Worm (Caenorhabditis elegans) whole organism, mixed stage, embryonic: Measurements from ENCODE around the gene rap-3.

Experiments used
- M03D4.4 ChIP-seq: sonication (generic microtip); optimal IDR thresholded peaks from 2 replicates; lab custom pipeline; 2017; ENCODE audit warnings: mild to moderate bottlenecking, missing genetic modification characterization, missing compliant biosample characterization
- ceh-39 ChIP-seq: fragments of 150-350 bp; optimal IDR thresholded peaks from 2 replicates; lab custom pipeline; 2014; ENCODE audit warnings: missing biosample characterization, missing genetic modification characterization
- ces-1 ChIP-seq: fragments of 150-350 bp; optimal IDR thresholded peaks from 2 replicates; lab custom pipeline; 2014; ENCODE audit warnings: missing biosample characterization, missing genetic modification reagents, missing genetic modification characterization
- cnd-1 ChIP-seq: fragments of 200-800 bp; sonication (Bioruptor generic); optimal IDR thresholded peaks from 2 replicates; lab custom pipeline; 2018; ENCODE audit warnings: mild to moderate bottlenecking, missing genetic modification characterization, missing compliant biosample characterization
- drap-1 ChIP-seq: fragments of 200-800 bp; sonication (Bioruptor generic); optimal IDR thresholded peaks from 3 replicates; lab custom pipeline; 2018; ENCODE audit warnings: mild to moderate bottlenecking, missing genetic modification characterization, missing compliant biosample characterization
- elt-1 ChIP-seq: sonication (generic microtip); optimal IDR thresholded peaks from 2 replicates; lab custom pipeline; 2017; ENCODE audit warnings: missing genetic modification characterization, mild to moderate bottlenecking, missing compliant biosample characterization, antibody characterized with exemption, moderate library complexity, borderline replicate concordance; ENCODE audit not compliant: insufficient read depth
- flh-1 ChIP-seq: fragments of 200-800 bp; sonication (Bioruptor generic); optimal IDR thresholded peaks from 2 replicates; lab custom pipeline; 2018; ENCODE audit warnings: mild to moderate bottlenecking, missing genetic modification characterization, moderate library complexity, missing compliant biosample characterization
- ham-2 ChIP-seq: fragments of 200-800 bp; sonication (Bioruptor generic); optimal IDR thresholded peaks from 2 replicates; lab custom pipeline; 2018; ENCODE audit warnings: mild to moderate bottlenecking, missing genetic modification characterization, missing compliant biosample characterization
- hlh-1 ChIP-seq: fragments of 150-350 bp; optimal IDR thresholded peaks from 2 replicates; lab custom pipeline; 2014; ENCODE audit warnings: missing biosample characterization, missing genetic modification reagents, missing genetic modification characterization
- lin-13 ChIP-seq: fragments of 150-350 bp; optimal IDR thresholded peaks from 2 replicates; lab custom pipeline; 2014; ENCODE audit warnings: missing biosample characterization, missing genetic modification characterization
- lin-32 ChIP-seq: fragments of 200-800 bp; sonication (Bioruptor generic); optimal IDR thresholded peaks from 2 replicates; lab custom pipeline; 2018; ENCODE audit warnings: mild to moderate bottlenecking, missing genetic modification characterization, missing compliant biosample characterization
- lsy-2 ChIP-seq: fragments of 150-350 bp; optimal IDR thresholded peaks from 2 replicates; lab custom pipeline; 2014; ENCODE audit warnings: missing biosample characterization, missing genetic modification characterization
- mab-5 ChIP-seq: fragments of 150-350 bp; optimal IDR thresholded peaks from 2 replicates; lab custom pipeline; 2014; ENCODE audit warnings: missing biosample characterization, missing genetic modification characterization
- mep-1 ChIP-seq: fragments of 150-350 bp; optimal IDR thresholded peaks from 2 replicates; lab custom pipeline; 2017; ENCODE audit warnings: missing biosample characterization, missing genetic modification reagents, missing genetic modification characterization, inconsistent platforms
- mls-2 ChIP-seq: sonication (generic microtip); optimal IDR thresholded peaks from 2 replicates; lab custom pipeline; 2016; ENCODE audit warnings: mild to moderate bottlenecking, missing genetic modification characterization, moderate library complexity, missing compliant biosample characterization
- nhr-12 ChIP-seq: fragments of 150-350 bp; optimal IDR thresholded peaks from 2 replicates; lab custom pipeline; 2014; ENCODE audit warnings: missing biosample characterization, missing genetic modification characterization
- nhr-2 ChIP-seq: fragments of 150-350 bp; optimal IDR thresholded peaks from 2 replicates; lab custom pipeline; 2014; ENCODE audit warnings: missing biosample characterization, missing genetic modification characterization
- nhr-237 ChIP-seq: fragments of 150-350 bp; optimal IDR thresholded peaks from 2 replicates; lab custom pipeline; 2014; ENCODE audit warnings: missing biosample characterization, missing genetic modification characterization
- nhr-28 ChIP-seq: fragments of 150-350 bp; optimal IDR thresholded peaks from 2 replicates; lab custom pipeline; 2014; ENCODE audit warnings: missing biosample characterization, missing genetic modification characterization
- nhr-76 ChIP-seq: sonication (generic microtip); optimal IDR thresholded peaks from 2 replicates; lab custom pipeline; 2017; ENCODE audit warnings: missing biosample characterization, missing genetic modification characterization
- pha-4 ChIP-seq: fragments of 150-350 bp; optimal IDR thresholded peaks from 2 replicates; lab custom pipeline; 2018; ENCODE audit warnings: missing biosample characterization, missing genetic modification reagents, missing genetic modification characterization
- sem-2 ChIP-seq: fragments of 200-800 bp; sonication (Bioruptor generic); optimal IDR thresholded peaks from 2 replicates; lab custom pipeline; 2018; ENCODE audit warnings: mild to moderate bottlenecking, missing genetic modification characterization, missing compliant biosample characterization
- snpc-4 ChIP-seq: fragments of 150-350 bp; optimal IDR thresholded peaks from 2 replicates; lab custom pipeline; 2014; ENCODE audit warnings: missing biosample characterization, missing genetic modification characterization
- sptf-1 ChIP-seq: sonication (generic microtip); optimal IDR thresholded peaks from 2 replicates; lab custom pipeline; 2017; ENCODE audit warnings: mild to moderate bottlenecking, missing genetic modification characterization, moderate library complexity, missing compliant biosample characterization
- tbx-8 ChIP-seq: fragments of 200-800 bp; sonication (Bioruptor generic); optimal IDR thresholded peaks from 2 replicates; lab custom pipeline; 2018; ENCODE audit warnings: mild to moderate bottlenecking, missing genetic modification characterization, moderate library complexity, missing compliant biosample characterization
- unc-120 ChIP-seq: sonication (generic microtip); optimal IDR thresholded peaks from 2 replicates; lab custom pipeline; 2017; ENCODE audit warnings: missing genetic modification characterization, missing compliant biosample characterization; ENCODE audit not compliant: poor library complexity, severe bottlenecking
- unc-39 ChIP-seq: fragments of 150-350 bp; optimal IDR thresholded peaks from 2 replicates; lab custom pipeline; 2014; ENCODE audit warnings: missing biosample characterization, missing genetic modification characterization
- unc-62 ChIP-seq: fragments of 150-350 bp; optimal IDR thresholded peaks from 2 replicates; lab custom pipeline; 2014; ENCODE audit warnings: missing biosample characterization, missing genetic modification reagents, missing genetic modification characterization
- ztf-11 ChIP-seq: fragments of 150-350 bp; optimal IDR thresholded peaks from 2 replicates; lab custom pipeline; 2014; ENCODE audit warnings: missing biosample characterization, missing genetic modification characterization

rap-3 gene

DNA sequence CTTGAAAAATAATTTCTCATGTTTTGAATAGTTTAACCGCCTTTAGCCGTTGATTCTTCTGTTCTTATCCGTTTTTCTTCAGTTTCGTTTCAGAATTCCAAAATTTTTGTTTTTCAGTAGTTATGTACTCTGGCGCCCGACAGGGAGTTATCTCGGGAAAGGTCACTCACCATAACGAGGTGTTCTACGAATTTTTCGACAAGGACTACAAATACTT is 33.9 kb upstream of the rap-3 start, which contains the start of gene F01G4.4:
F01G4.4 (plus strand) TSS at position 118 of the 217 bp plus-strand sequence.
- TF ChIP-seq drap-1 (GFP tag; lab: Kevin White, UChicago), result no peak

DNA sequence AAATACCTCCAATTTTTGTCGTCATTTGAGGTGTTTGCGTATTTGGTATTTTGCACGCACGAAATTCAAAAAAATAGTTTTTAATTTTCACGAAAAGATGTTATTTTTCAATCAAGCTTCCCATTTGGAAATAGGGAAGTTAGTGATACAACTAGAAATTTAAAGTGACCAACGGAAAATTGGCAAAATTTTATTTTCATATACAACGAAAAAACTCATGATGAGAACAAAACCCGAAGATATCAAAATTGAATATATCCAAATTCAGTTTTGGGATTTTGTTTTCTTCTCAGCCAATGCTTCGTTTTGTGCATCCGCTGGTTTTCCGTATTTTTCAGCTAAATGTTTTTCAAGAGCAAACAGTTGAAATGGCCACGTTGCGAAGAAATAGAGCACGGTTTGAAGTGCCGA is 31.1 kb upstream of the rap-3 start:
- TF ChIP-seq flh-1 (GFP tag; lab: Kevin White, UChicago), result no peak
- TF ChIP-seq nhr-2 (tag; lab: Kevin White, UChicago), result no peak
- TF ChIP-seq nhr-76 (tag; lab: Kevin White, UChicago), result no peak
- no peak for TF ChIP-seq mep-1 (tag; lab: Kevin White, UChicago)
- TF ChIP-seq pha-4, result no peak
- no peak for TF ChIP-seq lin-13 (tag; lab: Kevin White, UChicago)
- no peak for TF ChIP-seq ces-1 (GFP tag; lab: Kevin White, UChicago)
- TF ChIP-seq sem-2 (GFP tag; lab: Kevin White, UChicago), result no peak
- no peak for TF ChIP-seq cnd-1 (tag; lab: Kevin White, UChicago)
- TF ChIP-seq mab-5, result no peak
- TF ChIP-seq nhr-12 (tag; lab: Kevin White, UChicago), result no peak
- no peak for TF ChIP-seq ham-2 (GFP tag; lab: Kevin White, UChicago)
- TF ChIP-seq hlh-1 (tag; lab: Kevin White, UChicago), result no peak
- TF ChIP-seq unc-62 (GFP tag; lab: Kevin White, UChicago), result no peak
- TF ChIP-seq tbx-8 (GFP tag; lab: Kevin White, UChicago), result no peak
- TF ChIP-seq lin-32 (GFP tag; lab: Kevin White, UChicago), result no peak

DNA sequence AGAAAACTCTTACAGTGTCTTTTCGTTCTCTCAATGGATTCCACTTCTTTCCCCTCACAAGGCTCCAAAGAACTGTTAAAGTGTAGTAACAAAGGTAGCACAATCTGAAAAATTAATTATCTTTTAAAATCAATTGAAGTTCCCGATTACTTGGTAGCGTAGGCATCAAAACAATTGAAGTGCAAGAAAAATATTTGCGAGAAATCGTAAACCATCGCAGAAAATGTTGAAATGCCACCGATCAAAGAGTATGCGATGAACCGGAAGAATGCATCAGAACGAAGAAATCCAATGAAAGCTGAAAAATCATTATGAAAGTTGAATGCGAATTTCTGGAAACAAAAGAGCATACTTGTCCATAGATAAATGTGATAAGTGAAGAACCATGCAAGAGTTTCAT is 30.6 kb upstream of the rap-3 start:
- TF ChIP-seq flh-1 (GFP tag; lab: Kevin White, UChicago) (no peak), pha-4 (no peak), nhr-76 (tag; lab: Kevin White, UChicago) (no peak), ham-2 (GFP tag; lab: Kevin White, UChicago) (no peak), lin-13 (tag; lab: Kevin White, UChicago) (no peak), lsy-2 (no peak), nhr-12 (tag; lab: Kevin White, UChicago) (no peak), ceh-39 (tag; lab: Kevin White, UChicago) (no peak), unc-39 (tag; lab: Kevin White, UChicago) (no peak), unc-120 (tag; lab: Kevin White, UChicago) (no peak)
- TF ChIP-seq, all 35 proteins: peak for 0

DNA sequence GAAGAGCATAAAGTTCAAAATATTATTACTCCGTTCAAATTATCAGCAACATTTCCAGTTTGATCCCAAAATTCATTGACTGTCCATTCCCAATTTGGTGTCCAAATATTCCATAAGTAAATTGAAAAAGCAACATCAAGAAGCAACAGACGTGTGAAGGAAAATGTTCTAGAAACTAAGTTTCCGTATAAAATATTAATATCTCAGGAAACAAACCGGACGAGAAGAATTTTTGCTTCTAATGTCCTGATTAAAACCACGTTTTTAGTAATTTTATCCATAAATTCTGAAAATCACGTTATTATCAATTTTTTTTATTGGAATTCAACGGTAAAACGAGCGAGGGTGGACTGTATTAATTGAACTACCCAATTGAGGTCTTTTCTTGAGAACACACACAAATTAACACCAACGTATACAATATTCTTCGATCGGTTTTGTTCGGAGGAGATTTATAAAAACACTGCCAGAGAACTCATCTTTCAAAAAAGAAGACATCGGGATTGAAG is 30.1 kb upstream of the rap-3 start, which contains the start of gene pigq-1:
pigq-1 (minus strand) TSS at position 286 of the 509 bp plus-strand sequence.
- TF ChIP-seq tbx-8 (GFP tag; lab: Kevin White, UChicago), result no peak
- TF ChIP-seq sem-2 (GFP tag; lab: Kevin White, UChicago), result no peak
- TF ChIP-seq nhr-12 (tag; lab: Kevin White, UChicago), result no peak
- no peak for TF ChIP-seq unc-120 (tag; lab: Kevin White, UChicago)
- no peak for TF ChIP-seq snpc-4 (tag; lab: Kevin White, UChicago)
- no peak for TF ChIP-seq M03D4.4 (tag; lab: Kevin White, UChicago)
- no peak for TF ChIP-seq nhr-237 (tag; lab: Kevin White, UChicago)
- no peak for TF ChIP-seq cnd-1 (tag; lab: Kevin White, UChicago)
- TF ChIP-seq drap-1 (GFP tag; lab: Kevin White, UChicago), result no peak
- no peak for TF ChIP-seq ces-1 (GFP tag; lab: Kevin White, UChicago)
- no peak for TF ChIP-seq nhr-28 (tag; lab: Kevin White, UChicago)
- no peak for TF ChIP-seq lin-13 (tag; lab: Kevin White, UChicago)
- no peak for TF ChIP-seq mab-5
- no peak for TF ChIP-seq elt-1 (tag; lab: Kevin White, UChicago)

DNA sequence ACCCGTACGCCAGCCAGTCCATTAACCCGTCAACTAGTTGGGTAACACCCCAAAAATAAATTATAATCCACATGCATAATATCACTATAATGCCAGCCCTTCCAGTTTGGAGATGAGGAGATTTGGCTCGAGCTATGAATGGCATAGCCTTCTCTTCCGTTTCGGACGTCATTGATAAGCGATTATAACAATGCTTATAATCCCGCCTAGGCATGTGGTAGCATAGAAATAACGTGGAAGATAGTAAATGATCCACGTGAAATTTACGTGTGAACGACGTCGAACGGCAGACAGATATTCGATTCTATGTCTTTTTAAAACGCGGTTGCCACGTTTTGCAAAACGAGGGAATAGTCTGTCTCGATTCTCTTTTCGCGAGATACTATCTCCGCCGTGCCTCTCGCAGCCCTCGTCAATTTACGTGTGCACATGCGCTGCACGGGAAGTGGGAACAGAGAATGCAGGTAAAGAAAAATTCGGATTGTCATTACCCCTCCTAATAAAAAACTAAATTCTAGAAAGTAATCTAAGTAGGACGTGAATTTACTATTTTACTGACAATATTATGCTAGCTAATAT is 28.2 kb upstream of the rap-3 start:
- TF ChIP-seq unc-120 (tag; lab: Kevin White, UChicago) (no peak), sptf-1 (tag; lab: Kevin White, UChicago) (no peak), nhr-2 (tag; lab: Kevin White, UChicago) (no peak), cnd-1 (tag; lab: Kevin White, UChicago) (no peak), ces-1 (GFP tag; lab: Kevin White, UChicago) (no peak), nhr-12 (tag; lab: Kevin White, UChicago) (no peak), mls-2 (no peak), ham-2 (GFP tag; lab: Kevin White, UChicago) (no peak), unc-62 (GFP tag; lab: Kevin White, UChicago) (no peak), lsy-2 (no peak), lin-13 (tag; lab: Kevin White, UChicago) (no peak), ceh-39 (tag; lab: Kevin White, UChicago) (no peak), flh-1 (GFP tag; lab: Kevin White, UChicago) (no peak), pha-4 (no peak), mep-1 (tag; lab: Kevin White, UChicago) (no peak), tbx-8 (GFP tag; lab: Kevin White, UChicago) (no peak), ztf-11 (tag; lab: Kevin White, UChicago) (no peak), nhr-237 (tag; lab: Kevin White, UChicago) (no peak), lin-32 (GFP tag; lab: Kevin White, UChicago) (no peak), snpc-4 (tag; lab: Kevin White, UChicago) (no peak)
